Worm (Caenorhabditis elegans): ENCODE measurements around the gene fre-1.

DNA sequence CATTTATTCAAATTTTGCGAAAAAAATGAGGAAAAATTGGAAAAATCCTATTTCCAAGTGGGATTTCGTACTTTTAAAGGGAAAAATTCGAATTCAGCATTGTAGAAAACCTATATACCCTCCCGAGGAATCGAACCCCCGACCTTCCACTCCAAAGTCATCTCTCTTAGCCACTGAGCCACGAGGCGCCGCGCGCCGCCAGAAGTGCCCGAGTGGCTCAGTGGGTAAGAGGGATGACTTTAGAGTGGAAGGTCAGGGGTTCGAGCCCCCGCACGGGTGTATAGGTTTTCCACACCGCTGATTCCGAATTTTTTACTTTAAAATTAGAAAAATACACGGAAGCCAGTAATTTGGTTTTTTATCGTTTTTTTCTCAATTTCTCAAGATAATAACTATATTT, 47.3 kb upstream of the fre-1 start:
- no peak for TF ChIP-seq ztf-18 (tag; optimal IDR thresholded peaks at IDR 0.05)
- TF ChIP-seq mes-4 (tag; optimal IDR thresholded peaks at IDR 0.05) = no peak
- no peak for TF ChIP-seq aptf-3 (GFP tag; IDR thresholded peaks at IDR 0.05)
- no peak for TF ChIP-seq nfya-2 (GFP tag; IDR thresholded peaks at IDR 0.05)

All from whole organism, young adult.